Worm (Caenorhabditis elegans) whole organism, early embryonic: ENCODE results near the gene str-10.

Experiments
- B0310.2 ChIP-seq: sonication (generic microtip); optimal IDR thresholded peaks from 2 replicates; lab custom pipeline; 2016; ENCODE audit warnings: mild to moderate bottlenecking, missing genetic modification characterization, missing compliant biosample characterization
- F13C5.2 ChIP-seq: sonication (generic microtip); optimal IDR thresholded peaks from 2 replicates; lab custom pipeline; 2017; ENCODE audit warnings: mild to moderate bottlenecking, missing genetic modification characterization, inconsistent platforms, missing compliant biosample characterization
- ama-1 ChIP-seq: fragments of 150-350 bp; optimal IDR thresholded peaks from 2 replicates; lab custom pipeline; 2014
- ceh-13 ChIP-seq: fragments of 200-800 bp; sonication (Bioruptor generic); optimal IDR thresholded peaks from 2 replicates; lab custom pipeline; 2018; ENCODE audit warnings: mild to moderate bottlenecking, missing genetic modification characterization, missing compliant biosample characterization
- ceh-36 ChIP-seq: sonication (generic microtip); optimal IDR thresholded peaks from 2 replicates; lab custom pipeline; 2016; ENCODE audit warnings: missing genetic modification characterization, inconsistent platforms, missing compliant biosample characterization
- ets-7 ChIP-seq: sonication (generic microtip); optimal IDR thresholded peaks from 2 replicates; lab custom pipeline; 2016; ENCODE audit warnings: missing genotype, missing genetic modification characterization, missing compliant biosample characterization
- flt-1 ChIP-seq: fragments of 200-800 bp; sonication (Bioruptor generic); IDR thresholded peaks from 2 replicates; pipeline ENCODE4 v1.3.6; 2022; ENCODE audit warnings: missing genetic modification characterization, missing compliant biosample characterization
- pes-1 ChIP-seq: fragments of 200-800 bp; sonication (Bioruptor generic); IDR thresholded peaks from 2 replicates; pipeline ENCODE4 v1.3.6; 2022; ENCODE audit warnings: missing genetic modification reagents, missing genetic modification characterization, missing compliant biosample characterization
- tbx-11 ChIP-seq: fragments of 200-800 bp; sonication (Bioruptor generic); IDR thresholded peaks from 2 replicates; pipeline ENCODE4 v1.3.6; 2022; ENCODE audit warnings: missing genetic modification characterization, missing compliant biosample characterization
- tra-4 ChIP-seq: sonication (generic microtip); optimal IDR thresholded peaks from 2 replicates; lab custom pipeline; 2017; ENCODE audit warnings: missing genetic modification characterization, missing compliant biosample characterization

DNA sequence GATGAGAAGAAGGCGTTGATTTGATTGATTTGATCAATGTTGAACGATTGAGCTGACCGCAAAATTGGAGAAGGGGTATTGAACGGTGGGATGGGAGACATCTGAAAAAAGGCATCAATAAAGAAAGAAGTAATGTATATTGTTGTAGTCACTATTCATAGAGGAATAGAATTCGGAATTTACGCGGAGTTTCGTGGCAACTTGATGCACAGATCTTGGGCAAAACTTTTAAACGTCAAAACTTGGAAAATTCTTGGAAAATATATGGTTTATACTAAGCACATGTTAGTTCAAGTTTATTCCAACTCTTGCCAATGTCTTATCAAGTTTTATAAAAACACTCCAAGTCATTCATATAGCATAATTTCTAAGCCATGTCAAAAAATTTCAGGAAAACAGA, 44.0 kb downstream of the str-10 start, which contains the start of gene F17H10.4:
- no peak for TF ChIP-seq pes-1 (GFP tag; lab: Robert Waterston, UW)
- no peak for TF ChIP-seq ama-1 (lab: Kevin White, UChicago)
- no peak for TF ChIP-seq tbx-11
- no peak for TF ChIP-seq ceh-36
- TF ChIP-seq ceh-13 (GFP tag; lab: Kevin White, UChicago): no peak
- no peak for TF ChIP-seq flt-1 (GFP tag; lab: Robert Waterston, UW)
- TF ChIP-seq F13C5.2 (tag; lab: Kevin White, UChicago): no peak
- no peak for TF ChIP-seq B0310.2
- no peak for TF ChIP-seq ets-7 (tag; lab: Kevin White, UChicago)
- TF ChIP-seq tra-4: no peak
